Fruit fly (Drosophila melanogaster) whole organism, embryonic: ENCODE results near the gene Antp.

ENCODE experiments used
- CG11696 ChIP-seq: fragments of 200-800 bp; sonication (Bioruptor generic); IDR thresholded peaks from 2 replicates; pipeline ENCODE4 v1.3.6; 2022; ENCODE audit warnings: missing biosample characterization, missing genetic modification characterization
- CG12769 ChIP-seq: fragments of 200-800 bp; sonication (Bioruptor generic); optimal IDR thresholded peaks from 2 replicates; lab custom pipeline; 2019; ENCODE audit warnings: missing biosample characterization, mild to moderate bottlenecking, missing genetic modification characterization, moderate library complexity
- CG13123 ChIP-seq: fragments of 200-800 bp; sonication (Bioruptor generic); optimal IDR thresholded peaks from 2 replicates; lab custom pipeline; 2016; ENCODE audit warnings: missing biosample characterization, missing genetic modification characterization
- CG14014 ChIP-seq: fragments of 200-800 bp; sonication (Bioruptor generic); IDR thresholded peaks from 2 replicates; pipeline ENCODE4 v1.3.6; 2022; ENCODE audit warnings: missing biosample characterization, missing genetic modification characterization
- CG17328 ChIP-seq: fragments of 200-800 bp; sonication (Bioruptor generic); IDR thresholded peaks from 2 replicates; pipeline ENCODE4 v1.3.6; 2022; ENCODE audit warnings: missing biosample characterization, missing genetic modification characterization
- CG17361 ChIP-seq: fragments of 200-800 bp; sonication (Bioruptor generic); IDR thresholded peaks from 3 replicates; pipeline ENCODE4 v1.3.6; 2022; ENCODE audit warnings: missing biosample characterization, missing genetic modification characterization
- CG1792 ChIP-seq: fragments of 200-800 bp; sonication (Bioruptor generic); optimal IDR thresholded peaks from 2 replicates; lab custom pipeline; 2016; ENCODE audit warnings: missing biosample characterization, missing genetic modification characterization
- CG18262 ChIP-seq: fragments of 200-800 bp; optimal IDR thresholded peaks from 3 replicates; lab custom pipeline; 2019; ENCODE audit warnings: missing biosample characterization, mild to moderate bottlenecking, missing genetic modification characterization, moderate library complexity
- CG2120 ChIP-seq: fragments of 200-800 bp; sonication (Bioruptor generic); optimal IDR thresholded peaks from 3 replicates; lab custom pipeline; 2016; ENCODE audit warnings: missing biosample characterization, missing genetic modification characterization
- CG30431 ChIP-seq: fragments of 200-800 bp; sonication (Bioruptor generic); optimal IDR thresholded peaks from 2 replicates; lab custom pipeline; 2017; ENCODE audit warnings: missing biosample characterization, missing genetic modification characterization
- CG3163 ChIP-seq: fragments of 200-800 bp; sonication (Bioruptor generic); optimal IDR thresholded peaks from 3 replicates; lab custom pipeline; 2016; ENCODE audit warnings: missing biosample characterization, missing genetic modification characterization
- CG3995 ChIP-seq: fragments of 200-800 bp; sonication (Bioruptor generic); optimal IDR thresholded peaks from 3 replicates; lab custom pipeline; 2016; ENCODE audit warnings: missing biosample characterization, missing genetic modification characterization
- CG6254 ChIP-seq: fragments of 200-800 bp; sonication (Bioruptor generic); optimal IDR thresholded peaks from 3 replicates; lab custom pipeline; 2017; ENCODE audit warnings: mild to moderate bottlenecking, missing biosample characterization, missing genetic modification reagents, missing genetic modification characterization
- CG8388 ChIP-seq: fragments of 200-800 bp; sonication (Bioruptor generic); optimal IDR thresholded peaks from 2 replicates; lab custom pipeline; 2019; ENCODE audit warnings: missing biosample characterization, mild to moderate bottlenecking, missing genetic modification characterization, moderate library complexity
- CG8944 ChIP-seq: fragments of 200-800 bp; sonication (Bioruptor generic); optimal IDR thresholded peaks from 3 replicates; lab custom pipeline; 2016; ENCODE audit warnings: missing biosample characterization, missing genetic modification characterization
- CG9215 ChIP-seq: fragments of 200-800 bp; sonication (Bioruptor generic); IDR thresholded peaks from 2 replicates; pipeline ENCODE4 v1.3.6; 2022; ENCODE audit warnings: missing biosample characterization, missing genetic modification characterization
- CG9727 ChIP-seq: fragments of 200-800 bp; sonication (Bioruptor generic); optimal IDR thresholded peaks from 3 replicates; lab custom pipeline; 2017; ENCODE audit warnings: missing biosample characterization, mild to moderate bottlenecking, missing genetic modification characterization
- CoRest ChIP-seq: fragments of 200-800 bp; sonication (Bioruptor generic); optimal IDR thresholded peaks from 3 replicates; lab custom pipeline; 2018; ENCODE audit warnings: missing biosample characterization, mild to moderate bottlenecking, missing genetic modification characterization, moderate library complexity
- Dbx ChIP-seq: fragments of 200-800 bp; sonication (Bioruptor generic); IDR thresholded peaks from 3 replicates; pipeline ENCODE4 v1.3.6; 2022; ENCODE audit warnings: missing biosample characterization, missing genetic modification characterization
- Deaf1 ChIP-seq: fragments of 200-800 bp; optimal IDR thresholded peaks from 3 replicates; lab custom pipeline; 2019; ENCODE audit warnings: missing biosample characterization, mild to moderate bottlenecking, missing genetic modification characterization, moderate library complexity
- Dip3 ChIP-seq: fragments of 200-800 bp; sonication (Bioruptor generic); optimal IDR thresholded peaks from 3 replicates; lab custom pipeline; 2016; ENCODE audit warnings: missing biosample characterization, missing genetic modification characterization
- Elba2 ChIP-seq: fragments of 200-800 bp; sonication (Bioruptor generic); optimal IDR thresholded peaks from 3 replicates; lab custom pipeline; 2016; ENCODE audit warnings: missing biosample characterization, missing genetic modification characterization
- Fer3 ChIP-seq: fragments of 200-800 bp; sonication (Bioruptor generic); optimal IDR thresholded peaks from 2 replicates; lab custom pipeline; 2018; ENCODE audit warnings: missing biosample characterization, mild to moderate bottlenecking, missing genetic modification characterization, moderate library complexity
- Gug ChIP-seq: fragments of 200-800 bp; sonication (Bioruptor generic); IDR thresholded peaks from 4 replicates; pipeline ENCODE4 v1.3.6; 2022; ENCODE audit warnings: missing biosample characterization, missing genetic modification characterization
- Lim3 ChIP-seq: fragments of 200-800 bp; sonication (Bioruptor generic); IDR thresholded peaks from 2 replicates; pipeline ENCODE4 v1.3.6; 2022; ENCODE audit warnings: missing biosample characterization, missing genetic modification characterization
- NC2α ChIP-seq: fragments of 200-800 bp; sonication (Bioruptor generic); optimal IDR thresholded peaks from 2 replicates; lab custom pipeline; 2016; ENCODE audit warnings: missing biosample characterization, missing genetic modification characterization
- Nf-YC ChIP-seq: fragments of 200-800 bp; optimal IDR thresholded peaks from 3 replicates; lab custom pipeline; 2019; ENCODE audit warnings: missing biosample characterization, mild to moderate bottlenecking, missing genetic modification characterization, moderate library complexity
- Oli ChIP-seq: fragments of 200-800 bp; sonication (Bioruptor generic); optimal IDR thresholded peaks from 2 replicates; lab custom pipeline; 2018; ENCODE audit warnings: missing biosample characterization, mild to moderate bottlenecking, missing genetic modification characterization, moderate library complexity
- Optix ChIP-seq: fragments of 200-800 bp; sonication (Bioruptor generic); IDR thresholded peaks from 3 replicates; pipeline ENCODE4 v1.3.6; 2022; ENCODE audit warnings: missing biosample characterization, missing genetic modification characterization
- Pdp1 ChIP-seq, 2 experiments: fragments of 200-800 bp; sonication (Bioruptor generic); optimal IDR thresholded peaks; 3 replicates each; lab custom pipeline; 2016; ENCODE audit warnings: missing biosample characterization in 2 of 2, missing genetic modification characterization in 2 of 2, mild to moderate bottlenecking in 1 of 2, moderate library complexity in 1 of 2
- Ravus ChIP-seq: fragments of 200-800 bp; sonication (Bioruptor generic); IDR thresholded peaks from 2 replicates; pipeline ENCODE4 v1.3.6; 2022; ENCODE audit warnings: missing biosample characterization, missing genetic modification characterization
- Rx ChIP-seq: fragments of 200-800 bp; sonication (Bioruptor generic); IDR thresholded peaks from 2 replicates; pipeline ENCODE4 v1.3.6; 2022; ENCODE audit warnings: missing biosample characterization, missing genetic modification characterization
- Scr ChIP-seq: fragments of 200-800 bp; sonication (Bioruptor generic); IDR thresholded peaks from 2 replicates; pipeline ENCODE4 v1.3.6; 2022; ENCODE audit warnings: missing biosample characterization, missing genetic modification characterization; ENCODE audit not compliant: partially characterized antibody
- Sry-β ChIP-seq: fragments of 200-800 bp; sonication (Bioruptor generic); optimal IDR thresholded peaks from 2 replicates; lab custom pipeline; 2018; ENCODE audit warnings: missing biosample characterization, mild to moderate bottlenecking, missing genetic modification characterization, moderate library complexity
- Stat92E ChIP-seq, 3 experiments: fragments of >200 bp in 2 of 3; fragments of 200-800 bp in 1 of 3; sonication (Bioruptor generic) in 1 of 3; optimal IDR thresholded peaks; 2 replicates each; lab custom pipeline; 2017 to 2019; ENCODE audit warnings: missing biosample characterization in 3 of 3, missing genetic modification characterization in 3 of 3, mild to moderate bottlenecking in 1 of 3, moderate library complexity in 1 of 3
- al ChIP-seq: fragments of 200-800 bp; sonication (Bioruptor generic); IDR thresholded peaks from 2 replicates; pipeline ENCODE4 v1.3.6; 2022; ENCODE audit warnings: missing biosample characterization, missing genetic modification characterization
- corto ChIP-seq: fragments of 200-800 bp; sonication (Bioruptor generic); optimal IDR thresholded peaks from 2 replicates; lab custom pipeline; 2016; ENCODE audit warnings: missing biosample characterization, mild to moderate bottlenecking, missing genetic modification characterization, moderate library complexity
- crp ChIP-seq, 2 experiments: fragments of 200-800 bp; sonication (Bioruptor generic); optimal IDR thresholded peaks; 2 replicates in 1 of 2; 3 replicates in 1 of 2; lab custom pipeline; 2017; ENCODE audit warnings: missing biosample characterization in 2 of 2, missing genetic modification characterization in 2 of 2, mild to moderate bottlenecking in 1 of 2, moderate library complexity in 1 of 2
- dmrt99B ChIP-seq: fragments of 200-800 bp; sonication (Bioruptor generic); optimal IDR thresholded peaks from 2 replicates; lab custom pipeline; 2018; ENCODE audit warnings: missing biosample characterization, mild to moderate bottlenecking, missing genetic modification characterization, moderate library complexity
- fu2 ChIP-seq: fragments of 200-800 bp; sonication (Bioruptor generic); optimal IDR thresholded peaks from 2 replicates; lab custom pipeline; 2016; ENCODE audit warnings: missing biosample characterization, missing genetic modification characterization
- gfzf ChIP-seq: fragments of 200-800 bp; sonication (Bioruptor generic); optimal IDR thresholded peaks from 2 replicates; lab custom pipeline; 2016; ENCODE audit warnings: missing biosample characterization, mild to moderate bottlenecking, missing genetic modification characterization, moderate library complexity
- knrl ChIP-seq: fragments of 200-800 bp; sonication (Bioruptor generic); IDR thresholded peaks from 3 replicates; pipeline ENCODE4 v1.3.6; 2022; ENCODE audit warnings: missing biosample characterization, missing genetic modification characterization; ENCODE audit not compliant: partially characterized antibody
- nmo ChIP-seq: fragments of 200-800 bp; sonication (Bioruptor generic); optimal IDR thresholded peaks from 2 replicates; lab custom pipeline; 2018; ENCODE audit warnings: missing biosample characterization, mild to moderate bottlenecking, missing genetic modification characterization, moderate library complexity
- psq ChIP-seq: fragments of 200-800 bp; sonication (Bioruptor generic); optimal IDR thresholded peaks from 2 replicates; lab custom pipeline; 2017; ENCODE audit warnings: missing biosample characterization, missing genetic modification characterization
- run ChIP-seq: fragments of 200-800 bp; sonication (Bioruptor generic); optimal IDR thresholded peaks from 3 replicates; lab custom pipeline; 2018; ENCODE audit warnings: missing biosample characterization, mild to moderate bottlenecking, missing genetic modification characterization
- sima ChIP-seq: fragments of 200-800 bp; sonication (Bioruptor generic); optimal IDR thresholded peaks from 2 replicates; lab custom pipeline; 2016; ENCODE audit warnings: missing biosample characterization, missing genetic modification characterization
- so ChIP-seq: fragments of 200-800 bp; sonication (Bioruptor generic); IDR thresholded peaks from 3 replicates; pipeline ENCODE4 v1.3.6; 2022; ENCODE audit warnings: missing biosample characterization, missing genetic modification characterization
- tap ChIP-seq: fragments of 200-800 bp; optimal IDR thresholded peaks from 3 replicates; lab custom pipeline; 2019; ENCODE audit warnings: missing biosample characterization, mild to moderate bottlenecking, missing genetic modification characterization, moderate library complexity
- tx ChIP-seq: fragments of 200-800 bp; sonication (Bioruptor generic); optimal IDR thresholded peaks from 2 replicates; lab custom pipeline; 2016; ENCODE audit warnings: missing biosample characterization, missing genetic modification characterization

The Antp gene

DNA sequence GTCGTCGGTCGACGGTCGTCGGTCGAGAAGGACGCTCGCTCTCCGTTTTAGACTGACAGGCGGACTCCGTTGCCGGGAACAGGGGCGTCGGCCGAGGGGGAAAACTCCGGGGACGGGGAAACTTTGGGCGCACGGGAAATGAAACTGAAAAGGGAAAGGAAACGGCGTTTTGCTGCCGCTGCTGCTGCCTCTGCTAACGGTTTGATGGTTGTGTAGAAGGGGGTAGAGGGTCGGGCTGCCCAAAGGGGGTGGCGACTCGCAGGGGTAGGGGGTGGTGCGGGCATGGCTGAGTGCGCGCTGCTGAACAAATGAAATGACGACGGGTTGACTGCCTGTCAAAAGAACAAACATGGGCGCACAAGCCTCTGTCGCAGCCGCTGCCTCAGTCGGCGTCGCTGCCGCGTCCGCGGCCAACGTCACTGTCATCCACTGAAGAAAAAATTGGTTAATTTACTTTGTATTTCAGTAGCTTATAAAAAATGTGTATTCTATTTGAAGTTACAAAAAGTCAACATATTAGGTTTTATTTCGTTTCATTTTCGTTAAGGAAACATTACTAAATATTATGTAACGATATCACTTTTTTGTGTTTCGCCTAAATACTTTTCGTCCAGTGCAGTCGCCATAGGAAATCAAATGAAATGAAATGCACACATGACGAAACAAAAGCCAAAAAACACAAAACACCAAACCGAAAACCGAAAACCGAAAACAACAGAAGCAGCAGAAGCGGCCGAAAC lies 63.0 kb downstream of the Antp start (continued):
- TF ChIP-seq knrl (GFP tag; lab: Robert Waterston, UW) = no peak
- TF ChIP-seq Sry-β (GFP tag; lab: Kevin White, UChicago) = no peak
- TF ChIP-seq sima (GFP tag; lab: Kevin White, UChicago) = no peak
- TF ChIP-seq Fer3 = peak; percentile 54
- no peak for TF ChIP-seq Ravus (GFP tag; lab: Robert Waterston, UW)
- TF ChIP-seq CG11696 (GFP tag; lab: Robert Waterston, UW) = no peak
- peak; percentile 81 for TF ChIP-seq tap (tag; lab: Kevin White, UChicago)
- no peak for TF ChIP-seq psq (GFP tag; lab: Kevin White, UChicago)
- peak; percentile 87 for TF ChIP-seq CG9727
- TF ChIP-seq run = peak; percentile 63
- TF ChIP-seq crp (GFP tag; optimal IDR thresholded peaks at IDR 0.05; lab: Kevin White, UChicago) = peak in 1 of 2 experiments; percentile 12
- TF ChIP-seq Gug (GFP tag; lab: Robert Waterston, UW) = peak; percentile 32; the same call in 1 of the 4 replicates
- peak; percentile 35 for TF ChIP-seq CG13123 (GFP tag; lab: Kevin White, UChicago)
- peak; percentile 45 for TF ChIP-seq CG2120 (GFP tag; lab: Kevin White, UChicago)
- TF ChIP-seq Optix (GFP tag; lab: Robert Waterston, UW) = no peak
- TF ChIP-seq tx (GFP tag; lab: Kevin White, UChicago) = peak; percentile 34
- TF ChIP-seq CG17361 (GFP tag; lab: Robert Waterston, UW) = peak; percentile 86
- TF ChIP-seq corto (GFP tag; lab: Kevin White, UChicago) = peak; percentile 56
- no peak for TF ChIP-seq Scr (GFP tag; lab: Robert Waterston, UW)
- TF ChIP-seq Dip3 (GFP tag; lab: Kevin White, UChicago) = no peak
- TF ChIP-seq CG12769 (tag; lab: Kevin White, UChicago) = peak; percentile 12
- peak; percentile 86 for TF ChIP-seq dmrt99B (tag; lab: Kevin White, UChicago)
- no peak for TF ChIP-seq fu2 (GFP tag; lab: Kevin White, UChicago)
- peak; percentile 30 for TF ChIP-seq CG1792
- TF ChIP-seq nmo (GFP tag; lab: Kevin White, UChicago) = peak; percentile 86
- TF ChIP-seq Oli (tag; lab: Kevin White, UChicago) = peak; percentile 78
- TF ChIP-seq Nf-YC (tag; lab: Kevin White, UChicago) = no peak
- TF ChIP-seq Dbx (GFP tag; lab: Robert Waterston, UW) = no peak
- peak; percentile 53 for TF ChIP-seq Deaf1
- TF ChIP-seq CG17328 = peak; percentile 78
- TF ChIP-seq CG6254 = peak; percentile 81
- peak; percentile 56; the same call in 1 of the 2 replicates for TF ChIP-seq CG14014 (GFP tag; lab: Robert Waterston, UW)
- TF ChIP-seq CG3995 (GFP tag; lab: Kevin White, UChicago) = no peak
- peak; percentile 46 for TF ChIP-seq CG30431 (GFP tag; lab: Kevin White, UChicago)
- TF ChIP-seq Lim3 (GFP tag; lab: Robert Waterston, UW) = no peak; the same call in 1 of the 2 replicates
- TF ChIP-seq CG9215 (GFP tag; lab: Robert Waterston, UW) = 0 out of 2 replicates have a peak, but pooled peaks have one; percentile 34
- TF ChIP-seq Elba2 = no peak
- no peak for TF ChIP-seq CG3163 (GFP tag; lab: Kevin White, UChicago)
- TF ChIP-seq Stat92E (GFP tag; optimal IDR thresholded peaks at IDR 0.05; lab: Kevin White, UChicago) = no peak
- peak; percentile 78 for TF ChIP-seq CoRest (tag; lab: Kevin White, UChicago)
- TF ChIP-seq CG8388 (GFP tag; lab: Kevin White, UChicago) = peak; percentile 81
- TF ChIP-seq Rx (GFP tag; lab: Robert Waterston, UW) = no peak; the same call in 1 of the 2 replicates
- peak; percentile 42 for TF ChIP-seq CG8944 (GFP tag; lab: Kevin White, UChicago)
- TF ChIP-seq al (GFP tag; lab: Robert Waterston, UW) = no peak
- peak; percentile 92 for TF ChIP-seq CG18262 (tag; lab: Kevin White, UChicago)
- 0 out of 3 replicates have a peak, but pooled peaks have one; percentile 31 for TF ChIP-seq so
- TF ChIP-seq Pdp1 (GFP tag; optimal IDR thresholded peaks at IDR 0.05; lab: Kevin White, UChicago) = peak; percentile 53 to 91
- no peak for TF ChIP-seq gfzf (GFP tag; lab: Kevin White, UChicago)
- peak; percentile 28 for TF ChIP-seq NC2α (GFP tag; lab: Kevin White, UChicago)
